Fruit fly (Drosophila melanogaster) whole organism, embryonic: Measurements from ENCODE around the gene Herc4.

Experiments
- CG10543 ChIP-seq: fragments of 200-800 bp; sonication (Bioruptor generic); optimal IDR thresholded peaks from 3 replicates; lab custom pipeline; 2017; ENCODE audit warnings: missing biosample characterization, mild to moderate bottlenecking, missing genetic modification characterization, moderate library complexity
- CG11560 ChIP-seq: fragments of 200-800 bp; sonication (Bioruptor generic); IDR thresholded peaks from 3 replicates; pipeline ENCODE4 v1.3.6; 2022; ENCODE audit warnings: missing biosample characterization, missing genetic modification characterization
- CG12391 ChIP-seq: fragments of 200-800 bp; sonication (Bioruptor generic); optimal IDR thresholded peaks from 3 replicates; lab custom pipeline; 2018; ENCODE audit warnings: missing biosample characterization, mild to moderate bottlenecking, missing genetic modification characterization, moderate library complexity
- CG16813 ChIP-seq: fragments of 200-800 bp; sonication (Bioruptor generic); IDR thresholded peaks from 3 replicates; pipeline ENCODE4 v1.3.6; 2022; ENCODE audit warnings: missing biosample characterization, missing genetic modification characterization; ENCODE audit not compliant: partially characterized antibody
- CG18599 ChIP-seq: fragments of 200-800 bp; sonication (Bioruptor generic); optimal IDR thresholded peaks from 3 replicates; lab custom pipeline; 2017; ENCODE audit warnings: missing biosample characterization, missing genetic modification characterization, mild to moderate bottlenecking, moderate library complexity, missing genetic modification reagents
- CG18764 ChIP-seq: fragments of 200-800 bp; sonication (Bioruptor generic); optimal IDR thresholded peaks from 3 replicates; lab custom pipeline; 2016; ENCODE audit warnings: missing biosample characterization, missing genetic modification characterization
- CG2712 ChIP-seq: fragments of 200-800 bp; optimal IDR thresholded peaks from 3 replicates; lab custom pipeline; 2019; ENCODE audit warnings: missing biosample characterization, mild to moderate bottlenecking, missing genetic modification characterization, moderate library complexity
- CG31388 ChIP-seq: fragments of 200-800 bp; sonication (Bioruptor generic); optimal IDR thresholded peaks from 2 replicates; lab custom pipeline; 2016; ENCODE audit warnings: missing biosample characterization, missing genetic modification characterization
- CG33213 ChIP-seq: fragments of 200-800 bp; sonication (Bioruptor generic); optimal IDR thresholded peaks from 3 replicates; lab custom pipeline; 2016; ENCODE audit warnings: missing biosample characterization, missing genetic modification characterization
- CG4282 ChIP-seq: fragments of 200-800 bp; sonication (Bioruptor generic); optimal IDR thresholded peaks from 2 replicates; lab custom pipeline; 2016; ENCODE audit warnings: missing biosample characterization, missing genetic modification characterization
- CG43689 ChIP-seq: fragments of 200-800 bp; sonication (Bioruptor generic); IDR thresholded peaks from 2 replicates; pipeline ENCODE4 v1.3.6; 2022; ENCODE audit warnings: missing biosample characterization, missing genetic modification characterization
- CG4820 ChIP-seq: fragments of 200-800 bp; sonication (Bioruptor generic); optimal IDR thresholded peaks from 3 replicates; lab custom pipeline; 2016; ENCODE audit warnings: missing biosample characterization, missing genetic modification characterization
- CG6175 ChIP-seq: fragments of 200-800 bp; sonication (Bioruptor generic); IDR thresholded peaks from 3 replicates; pipeline ENCODE4 v1.3.6; 2022; ENCODE audit warnings: missing biosample characterization, missing genetic modification characterization
- CG6272 ChIP-seq: fragments of 200-800 bp; sonication (Bioruptor generic); IDR thresholded peaks from 2 replicates; pipeline ENCODE4 v1.3.6; 2022; ENCODE audit warnings: missing biosample characterization, missing genetic modification characterization
- CG6683 ChIP-seq: fragments of 200-800 bp; sonication (Bioruptor generic); optimal IDR thresholded peaks from 2 replicates; lab custom pipeline; 2017; ENCODE audit warnings: missing biosample characterization, mild to moderate bottlenecking, missing genetic modification characterization, missing genetic modification reagents
- CG7963 ChIP-seq: fragments of 200-800 bp; sonication (Bioruptor generic); IDR thresholded peaks from 3 replicates; pipeline ENCODE4 v1.3.6; 2022; ENCODE audit warnings: missing biosample characterization, missing genetic modification characterization; ENCODE audit not compliant: partially characterized antibody
- CG8924 ChIP-seq: fragments of 200-800 bp; optimal IDR thresholded peaks from 3 replicates; lab custom pipeline; 2019; ENCODE audit warnings: missing biosample characterization, mild to moderate bottlenecking, missing genetic modification characterization, moderate library complexity
- Dip2 ChIP-seq: fragments of 200-800 bp; sonication (Bioruptor generic); IDR thresholded peaks from 2 replicates; pipeline ENCODE4 v1.3.6; 2022; ENCODE audit warnings: missing biosample characterization, missing genetic modification characterization
- H15 ChIP-seq: fragments of 200-800 bp; sonication (Bioruptor generic); IDR thresholded peaks from 3 replicates; pipeline ENCODE4 v1.3.6; 2022; ENCODE audit warnings: missing biosample characterization, missing genetic modification characterization
- Kr ChIP-seq: fragments of 200-800 bp; sonication (Bioruptor generic); optimal IDR thresholded peaks from 2 replicates; lab custom pipeline; 2017; ENCODE audit warnings: missing biosample characterization, mild to moderate bottlenecking, missing genetic modification characterization
- Mad ChIP-seq: fragments of 200-800 bp; sonication (Bioruptor generic); optimal IDR thresholded peaks from 2 replicates; lab custom pipeline; 2016; ENCODE audit warnings: missing biosample characterization, missing genetic modification characterization
- PHDP ChIP-seq: fragments of 200-800 bp; sonication (Bioruptor generic); optimal IDR thresholded peaks from 3 replicates; lab custom pipeline; 2018; ENCODE audit warnings: missing biosample characterization, mild to moderate bottlenecking, missing genetic modification characterization, moderate library complexity
- Side ChIP-seq: fragments of 200-800 bp; sonication (Bioruptor generic); optimal IDR thresholded peaks from 2 replicates; lab custom pipeline; 2016; ENCODE audit warnings: missing biosample characterization, missing genetic modification characterization
- Sox100B ChIP-seq: fragments of 200-800 bp; sonication (Bioruptor generic); optimal IDR thresholded peaks from 3 replicates; lab custom pipeline; 2018; ENCODE audit warnings: missing biosample characterization, mild to moderate bottlenecking, missing genetic modification characterization
- TFAM ChIP-seq: fragments of 200-800 bp; sonication (Bioruptor generic); optimal IDR thresholded peaks from 2 replicates; lab custom pipeline; 2017; ENCODE audit warnings: missing biosample characterization, missing genetic modification characterization, inconsistent platforms
- Xrp1 ChIP-seq: fragments of 200-800 bp; sonication (Bioruptor generic); IDR thresholded peaks from 2 replicates; pipeline ENCODE4 v1.3.6; 2022; ENCODE audit warnings: missing biosample characterization, missing genetic modification characterization
- al ChIP-seq: fragments of 200-800 bp; sonication (Bioruptor generic); IDR thresholded peaks from 2 replicates; pipeline ENCODE4 v1.3.6; 2022; ENCODE audit warnings: missing biosample characterization, missing genetic modification characterization
- bbx ChIP-seq: fragments of 200-800 bp; sonication (Bioruptor generic); IDR thresholded peaks from 2 replicates; pipeline ENCODE4 v1.3.6; 2022; ENCODE audit warnings: missing biosample characterization, missing genetic modification characterization; ENCODE audit not compliant: partially characterized antibody
- br ChIP-seq: fragments of >200 bp; optimal IDR thresholded peaks from 2 replicates; lab custom pipeline; 2017
- chn ChIP-seq: fragments of 200-800 bp; sonication (Bioruptor generic); optimal IDR thresholded peaks from 2 replicates; lab custom pipeline; 2016; ENCODE audit warnings: missing biosample characterization, missing genetic modification characterization
- corto ChIP-seq: fragments of 200-800 bp; sonication (Bioruptor generic); optimal IDR thresholded peaks from 2 replicates; lab custom pipeline; 2016; ENCODE audit warnings: missing biosample characterization, mild to moderate bottlenecking, missing genetic modification characterization, moderate library complexity
- crp ChIP-seq, 2 experiments: fragments of 200-800 bp; sonication (Bioruptor generic); optimal IDR thresholded peaks; 2 replicates in 1 of 2; 3 replicates in 1 of 2; lab custom pipeline; 2017; ENCODE audit warnings: missing biosample characterization in 2 of 2, missing genetic modification characterization in 2 of 2, mild to moderate bottlenecking in 1 of 2, moderate library complexity in 1 of 2
- cwo ChIP-seq: fragments of 200-800 bp; sonication (Bioruptor generic); optimal IDR thresholded peaks from 3 replicates; lab custom pipeline; 2017; ENCODE audit warnings: missing biosample characterization, missing genetic modification characterization, mild to moderate bottlenecking, moderate library complexity, missing genetic modification reagents
- dysf ChIP-seq: fragments of 200-800 bp; sonication (Bioruptor generic); IDR thresholded peaks from 3 replicates; pipeline ENCODE4 v1.3.6; 2022; ENCODE audit warnings: missing biosample characterization, missing genetic modification characterization
- gt ChIP-seq: fragments of 200-800 bp; sonication (Bioruptor generic); IDR thresholded peaks from 2 replicates; pipeline ENCODE4 v1.3.6; 2022; ENCODE audit warnings: missing biosample characterization, missing genetic modification characterization
- knrl ChIP-seq: fragments of 200-800 bp; sonication (Bioruptor generic); IDR thresholded peaks from 3 replicates; pipeline ENCODE4 v1.3.6; 2022; ENCODE audit warnings: missing biosample characterization, missing genetic modification characterization; ENCODE audit not compliant: partially characterized antibody
- lilli ChIP-seq: fragments of 200-800 bp; sonication (Bioruptor generic); optimal IDR thresholded peaks from 3 replicates; lab custom pipeline; 2016; ENCODE audit warnings: missing biosample characterization, missing genetic modification characterization
- nau ChIP-seq: fragments of 200-800 bp; sonication (Bioruptor generic); optimal IDR thresholded peaks from 3 replicates; lab custom pipeline; 2017; ENCODE audit warnings: missing biosample characterization, mild to moderate bottlenecking, missing genetic modification characterization, missing genetic modification reagents
- nerfin-2 ChIP-seq: fragments of 200-800 bp; sonication (Bioruptor generic); IDR thresholded peaks from 2 replicates; pipeline ENCODE4 v1.3.6; 2022; ENCODE audit warnings: missing biosample characterization, missing genetic modification characterization; ENCODE audit not compliant: partially characterized antibody
- nmo ChIP-seq: fragments of 200-800 bp; sonication (Bioruptor generic); optimal IDR thresholded peaks from 2 replicates; lab custom pipeline; 2018; ENCODE audit warnings: missing biosample characterization, mild to moderate bottlenecking, missing genetic modification characterization, moderate library complexity
- oc ChIP-seq: fragments of 200-800 bp; sonication (Bioruptor generic); optimal IDR thresholded peaks from 2 replicates; lab custom pipeline; 2018; ENCODE audit warnings: missing biosample characterization, mild to moderate bottlenecking, missing genetic modification characterization, moderate library complexity
- p53 ChIP-seq: fragments of 200-800 bp; sonication (Bioruptor generic); optimal IDR thresholded peaks from 2 replicates; lab custom pipeline; 2016; ENCODE audit warnings: missing biosample characterization, missing genetic modification characterization
- ranshi ChIP-seq: fragments of 200-800 bp; sonication (Bioruptor generic); IDR thresholded peaks from 2 replicates; pipeline ENCODE4 v1.3.6; 2022; ENCODE audit warnings: missing biosample characterization, missing genetic modification characterization
- run ChIP-seq: fragments of 200-800 bp; sonication (Bioruptor generic); optimal IDR thresholded peaks from 3 replicates; lab custom pipeline; 2018; ENCODE audit warnings: missing biosample characterization, mild to moderate bottlenecking, missing genetic modification characterization
- sc ChIP-seq, 3 experiments: fragments of >200 bp in 2 of 3; fragments of 200-800 bp in 1 of 3; sonication (Bioruptor generic) in 1 of 3; optimal IDR thresholded peaks; 2 replicates in 2 of 3; 3 replicates in 1 of 3; lab custom pipeline; 2017; ENCODE audit warnings: mild to moderate bottlenecking in 1 of 3, missing biosample characterization in 1 of 3, missing genetic modification characterization in 1 of 3, missing genetic modification reagents in 1 of 3
- seq ChIP-seq: fragments of 200-800 bp; sonication (Bioruptor generic); IDR thresholded peaks from 2 replicates; pipeline ENCODE4 v1.3.6; 2022; ENCODE audit warnings: missing biosample characterization, missing genetic modification characterization
- so ChIP-seq: fragments of 200-800 bp; sonication (Bioruptor generic); IDR thresholded peaks from 3 replicates; pipeline ENCODE4 v1.3.6; 2022; ENCODE audit warnings: missing biosample characterization, missing genetic modification characterization
- toy ChIP-seq: fragments of 200-800 bp; sonication (Bioruptor generic); IDR thresholded peaks from 2 replicates; pipeline ENCODE4 v1.3.6; 2022; ENCODE audit warnings: missing biosample characterization, missing genetic modification characterization
- zen2 ChIP-seq: fragments of 200-800 bp; sonication (Bioruptor generic); IDR thresholded peaks from 3 replicates; pipeline ENCODE4 v1.3.6; 2022; ENCODE audit warnings: missing biosample characterization, missing genetic modification characterization; ENCODE audit not compliant: partially characterized antibody

Herc4 gene

DNA sequence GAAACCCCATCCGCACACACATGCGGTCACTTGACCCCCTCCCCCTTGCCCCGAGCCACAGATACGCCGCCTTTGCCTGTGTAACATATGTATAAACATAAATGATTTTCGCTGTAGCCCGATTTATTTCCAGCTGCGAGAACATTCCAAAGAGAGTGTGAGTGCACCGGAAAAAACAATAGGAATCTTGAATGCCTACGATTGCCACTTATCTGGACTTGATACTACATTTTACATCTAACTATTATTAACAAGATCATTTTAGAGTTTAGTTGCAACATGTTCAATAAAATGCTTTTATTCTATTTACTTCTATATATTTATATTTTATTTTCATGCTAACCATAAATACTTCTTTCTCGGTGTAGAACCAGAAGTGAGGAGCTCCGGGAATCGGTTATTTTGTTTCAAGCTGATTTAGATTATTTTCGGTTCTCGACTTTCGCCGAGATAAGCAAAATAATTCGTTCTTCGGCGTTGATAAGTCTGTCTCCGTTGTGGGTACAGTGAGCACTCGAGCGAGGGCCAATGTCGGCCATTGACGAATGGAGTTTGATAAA, 13.3 kb upstream of the Herc4 start (continued):
- TF ChIP-seq nau (GFP tag; lab: Kevin White, UChicago), result no peak
- peak; percentile 95 for TF ChIP-seq CG2712 (tag; lab: Kevin White, UChicago)
- no peak for TF ChIP-seq CG6175 (GFP tag; lab: Robert Waterston, UW)
- TF ChIP-seq p53, result no peak
- TF ChIP-seq CG12391 (tag; lab: Kevin White, UChicago), result peak; percentile 92
- peak; percentile 92 for TF ChIP-seq CG8924 (tag; lab: Kevin White, UChicago)
- TF ChIP-seq Mad (GFP tag; lab: Kevin White, UChicago), result peak; percentile 25
- TF ChIP-seq TFAM (GFP tag; lab: Kevin White, UChicago), result no peak
- no peak for TF ChIP-seq br (lab: Kevin White, UChicago)
- TF ChIP-seq bbx (GFP tag; lab: Robert Waterston, UW), result no peak
- TF ChIP-seq knrl (GFP tag; lab: Robert Waterston, UW), result no peak
- TF ChIP-seq lilli, result peak; percentile 70
- TF ChIP-seq run, result peak; percentile 60
- TF ChIP-seq chn (GFP tag; lab: Kevin White, UChicago), result peak; percentile 57
- TF ChIP-seq CG33213 (GFP tag; lab: Kevin White, UChicago), result peak; percentile 8
- peak; percentile 93 for TF ChIP-seq Xrp1 (GFP tag; lab: Robert Waterston, UW)
- peak; percentile 67; the same call in 2 of the 3 replicates for TF ChIP-seq H15 (GFP tag; lab: Robert Waterston, UW)
- peak; percentile 48 for TF ChIP-seq CG31388 (GFP tag; lab: Kevin White, UChicago)
- no peak for TF ChIP-seq Kr (GFP tag; lab: Kevin White, UChicago)
- TF ChIP-seq CG4820 (GFP tag; lab: Kevin White, UChicago), result peak; percentile 73
- TF ChIP-seq Sox100B (GFP tag; lab: Kevin White, UChicago), result no peak
- no peak for TF ChIP-seq sc (optimal IDR thresholded peaks at IDR 0.05; lab: Kevin White, UChicago)
- TF ChIP-seq sc (GFP tag; optimal IDR thresholded peaks at IDR 0.05; lab: Kevin White, UChicago), result peak; percentile 79
- TF ChIP-seq nerfin-2, result no peak
- no peak for TF ChIP-seq CG4282 (GFP tag; lab: Kevin White, UChicago)
- TF ChIP-seq CG6272 (GFP tag; lab: Robert Waterston, UW), result peak; percentile 62
- TF ChIP-seq ranshi, result peak; percentile 78; the same call in 1 of the 2 replicates
- TF ChIP-seq al (GFP tag; lab: Robert Waterston, UW), result peak; percentile 63
- TF ChIP-seq CG16813 (GFP tag; lab: Robert Waterston, UW), result no peak
- peak; percentile 90 for TF ChIP-seq CG18599 (GFP tag; lab: Kevin White, UChicago)
- TF ChIP-seq Dip2 (GFP tag; lab: Robert Waterston, UW), result no peak
- peak; percentile 79 for TF ChIP-seq dysf (GFP tag; lab: Robert Waterston, UW)
- no peak; the same call in none of the 3 replicates for TF ChIP-seq so (GFP tag; lab: Robert Waterston, UW)
- no peak for TF ChIP-seq gt (GFP tag; lab: Robert Waterston, UW)
- TF ChIP-seq CG11560 (tag; lab: Robert Waterston, UW), result 0 out of 3 replicates have a peak, but pooled peaks have one; percentile 48
- TF ChIP-seq oc (tag; lab: Kevin White, UChicago), result peak; percentile 78
- TF ChIP-seq crp (GFP tag; optimal IDR thresholded peaks at IDR 0.05; lab: Kevin White, UChicago), result peak in 1 of 2 experiments; percentile 39
- TF ChIP-seq zen2, result no peak
- TF ChIP-seq seq (GFP tag; lab: Robert Waterston, UW), result peak; percentile 52; the same call in 1 of the 2 replicates
- TF ChIP-seq PHDP, result peak; percentile 85
- peak; percentile 61 for TF ChIP-seq cwo
- TF ChIP-seq CG43689, result peak; percentile 38; the same call in 1 of the 2 replicates
- peak; percentile 85 for TF ChIP-seq CG10543 (GFP tag; lab: Kevin White, UChicago)
- no peak for TF ChIP-seq Side
- TF ChIP-seq corto (GFP tag; lab: Kevin White, UChicago), result no peak
- peak; percentile 65 for TF ChIP-seq CG18764 (GFP tag; lab: Kevin White, UChicago)
- peak; percentile 90 for TF ChIP-seq nmo (GFP tag; lab: Kevin White, UChicago)
- peak; percentile 32 for TF ChIP-seq CG6683
- TF ChIP-seq CG7963 (GFP tag; lab: Robert Waterston, UW), result no peak
- no peak for TF ChIP-seq toy (GFP tag; lab: Robert Waterston, UW)
